Fruit fly (Drosophila melanogaster) whole organism, embryonic: ENCODE measurements around the gene CG1638.

Experiments used
- Aef1 ChIP-seq: fragments of 200-800 bp; sonication (Bioruptor generic); IDR thresholded peaks from 3 replicates; pipeline ENCODE4 v1.3.6; 2022; ENCODE audit warnings: missing biosample characterization, missing genetic modification characterization
- Awh ChIP-seq: fragments of 200-800 bp; sonication (Bioruptor generic); IDR thresholded peaks from 2 replicates; pipeline ENCODE4, ENCODE4 v1.3.6; 2022; ENCODE audit warnings: missing biosample characterization, missing genetic modification characterization
- Bteb2 ChIP-seq: fragments of 200-800 bp; sonication (Bioruptor generic); optimal IDR thresholded peaks from 2 replicates; lab custom pipeline; 2016; ENCODE audit warnings: missing biosample characterization, missing genetic modification characterization
- C15 ChIP-seq: fragments of 200-800 bp; sonication (Bioruptor generic); IDR thresholded peaks from 3 replicates; pipeline ENCODE4 v1.3.6; 2022; ENCODE audit warnings: missing biosample characterization, missing genetic modification characterization
- CG10267 ChIP-seq: fragments of 200-800 bp; sonication (Bioruptor generic); optimal IDR thresholded peaks from 2 replicates; lab custom pipeline; 2018; ENCODE audit warnings: missing biosample characterization, mild to moderate bottlenecking, missing genetic modification characterization, moderate library complexity
- CG11093 ChIP-seq: fragments of 200-800 bp; sonication (Bioruptor generic); IDR thresholded peaks from 3 replicates; pipeline ENCODE4 v1.3.6; 2022; ENCODE audit warnings: missing biosample characterization, missing genetic modification characterization
- CG11695 ChIP-seq: fragments of 200-800 bp; sonication (Bioruptor generic); IDR thresholded peaks from 3 replicates; pipeline ENCODE4 v1.3.6; 2022; ENCODE audit warnings: missing biosample characterization, missing genetic modification characterization
- CG12071 ChIP-seq: fragments of 200-800 bp; sonication (Bioruptor generic); optimal IDR thresholded peaks from 3 replicates; lab custom pipeline; 2018; ENCODE audit warnings: missing biosample characterization, mild to moderate bottlenecking, missing genetic modification characterization
- CG13287 ChIP-seq: fragments of 200-800 bp; sonication (Bioruptor generic); IDR thresholded peaks from 2 replicates; pipeline ENCODE4 v1.3.6; 2022; ENCODE audit warnings: missing biosample characterization, missing genetic modification characterization; ENCODE audit not compliant: partially characterized antibody
- CG13296 ChIP-seq: fragments of 200-800 bp; sonication (Bioruptor generic); optimal IDR thresholded peaks from 3 replicates; lab custom pipeline; 2018; ENCODE audit warnings: missing biosample characterization, mild to moderate bottlenecking, missing genetic modification characterization
- CG14050 ChIP-seq: fragments of 200-800 bp; sonication (Bioruptor generic); IDR thresholded peaks from 3 replicates; pipeline ENCODE4 v1.3.6; 2022; ENCODE audit warnings: missing biosample characterization, missing genetic modification characterization
- CG1792 ChIP-seq: fragments of 200-800 bp; sonication (Bioruptor generic); optimal IDR thresholded peaks from 2 replicates; lab custom pipeline; 2016; ENCODE audit warnings: missing biosample characterization, missing genetic modification characterization
- CG2712 ChIP-seq: fragments of 200-800 bp; optimal IDR thresholded peaks from 3 replicates; lab custom pipeline; 2019; ENCODE audit warnings: missing biosample characterization, mild to moderate bottlenecking, missing genetic modification characterization, moderate library complexity
- CG31441 ChIP-seq: fragments of 200-800 bp; sonication (Bioruptor generic); IDR thresholded peaks from 2 replicates; pipeline ENCODE4 v1.3.6; 2022; ENCODE audit warnings: missing biosample characterization, missing genetic modification characterization
- CG34376 ChIP-seq: fragments of 200-800 bp; sonication (Bioruptor generic); optimal IDR thresholded peaks from 2 replicates; lab custom pipeline; 2018; ENCODE audit warnings: missing biosample characterization, mild to moderate bottlenecking, missing genetic modification characterization
- CG4854 ChIP-seq: fragments of 200-800 bp; sonication (Bioruptor generic); optimal IDR thresholded peaks from 2 replicates; lab custom pipeline; 2016; ENCODE audit warnings: missing biosample characterization, missing genetic modification characterization, inconsistent platforms
- CG5180 ChIP-seq: fragments of 200-800 bp; sonication (Bioruptor generic); optimal IDR thresholded peaks from 3 replicates; lab custom pipeline; 2017; ENCODE audit warnings: missing biosample characterization, missing genetic modification characterization, mild to moderate bottlenecking, moderate library complexity, missing genetic modification reagents
- CG6654 ChIP-seq: fragments of 200-800 bp; sonication (Bioruptor generic); optimal IDR thresholded peaks from 2 replicates; lab custom pipeline; 2017; ENCODE audit warnings: missing biosample characterization, mild to moderate bottlenecking, missing genetic modification characterization
- CG6683 ChIP-seq: fragments of 200-800 bp; sonication (Bioruptor generic); optimal IDR thresholded peaks from 2 replicates; lab custom pipeline; 2017; ENCODE audit warnings: missing biosample characterization, mild to moderate bottlenecking, missing genetic modification characterization, missing genetic modification reagents
- CG6813 ChIP-seq: fragments of 200-800 bp; sonication (Bioruptor generic); optimal IDR thresholded peaks from 2 replicates; lab custom pipeline; 2017; ENCODE audit warnings: missing biosample characterization, missing genetic modification characterization, mild to moderate bottlenecking, moderate library complexity, missing genetic modification reagents
- CG8290 ChIP-seq, 3 experiments: fragments of 200-800 bp; sonication (Bioruptor generic); optimal IDR thresholded peaks; 2 replicates each; lab custom pipeline; 2016 to 2019; ENCODE audit warnings: missing biosample characterization in 3 of 3, missing genetic modification characterization in 3 of 3, mild to moderate bottlenecking in 2 of 3, moderate library complexity in 1 of 3
- CHES-1-like ChIP-seq: fragments of 200-800 bp; sonication (Bioruptor generic); optimal IDR thresholded peaks from 2 replicates; lab custom pipeline; 2016; ENCODE audit warnings: missing biosample characterization, missing genetic modification characterization
- Camta ChIP-seq: fragments of 200-800 bp; sonication (Bioruptor generic); optimal IDR thresholded peaks from 2 replicates; lab custom pipeline; 2016; ENCODE audit warnings: missing biosample characterization, missing genetic modification characterization
- CrebB ChIP-seq: fragments of 200-800 bp; sonication (Bioruptor generic); optimal IDR thresholded peaks from 3 replicates; lab custom pipeline; 2018; ENCODE audit warnings: missing biosample characterization, mild to moderate bottlenecking, missing genetic modification characterization
- Elba2 ChIP-seq: fragments of 200-800 bp; sonication (Bioruptor generic); optimal IDR thresholded peaks from 3 replicates; lab custom pipeline; 2016; ENCODE audit warnings: missing biosample characterization, missing genetic modification characterization
- Fer1 ChIP-seq: fragments of 200-800 bp; sonication (Bioruptor generic); optimal IDR thresholded peaks from 2 replicates; lab custom pipeline; 2017; ENCODE audit warnings: missing biosample characterization, mild to moderate bottlenecking, missing genetic modification characterization
- Fer3 ChIP-seq: fragments of 200-800 bp; sonication (Bioruptor generic); optimal IDR thresholded peaks from 2 replicates; lab custom pipeline; 2018; ENCODE audit warnings: missing biosample characterization, mild to moderate bottlenecking, missing genetic modification characterization, moderate library complexity
- Gsc ChIP-seq: fragments of 200-800 bp; sonication (Bioruptor generic); IDR thresholded peaks from 2 replicates; pipeline ENCODE4 v1.3.6; 2022; ENCODE audit warnings: missing biosample characterization, missing genetic modification characterization
- HLHmδ ChIP-seq: fragments of 200-800 bp; sonication (Bioruptor generic); optimal IDR thresholded peaks from 2 replicates; lab custom pipeline; 2018; ENCODE audit warnings: missing biosample characterization, mild to moderate bottlenecking, missing genetic modification characterization, moderate library complexity
- Meics ChIP-seq: fragments of 200-800 bp; sonication (Bioruptor generic); optimal IDR thresholded peaks from 2 replicates; lab custom pipeline; 2017; ENCODE audit warnings: missing biosample characterization, mild to moderate bottlenecking, missing genetic modification characterization
- Nf-YA ChIP-seq: fragments of 200-800 bp; sonication (Bioruptor generic); IDR thresholded peaks from 2 replicates; pipeline ENCODE4 v1.3.6; 2022; ENCODE audit warnings: missing biosample characterization, missing genetic modification characterization
- Opbp ChIP-seq: fragments of 200-800 bp; sonication (Bioruptor generic); IDR thresholded peaks from 3 replicates; pipeline ENCODE4 v1.3.6; 2022; ENCODE audit warnings: missing biosample characterization, missing genetic modification characterization; ENCODE audit not compliant: partially characterized antibody
- Sry-δ ChIP-seq: fragments of 200-800 bp; sonication (Bioruptor generic); optimal IDR thresholded peaks from 2 replicates; lab custom pipeline; 2016; ENCODE audit warnings: missing biosample characterization, missing genetic modification characterization
- Usf ChIP-seq: fragments of 200-800 bp; sonication (Bioruptor generic); optimal IDR thresholded peaks from 2 replicates; lab custom pipeline; 2017; ENCODE audit warnings: missing genotype, missing biosample characterization, missing genetic modification characterization
- YL-1 ChIP-seq: fragments of 200-800 bp; sonication (Bioruptor generic); optimal IDR thresholded peaks from 3 replicates; lab custom pipeline; 2017; ENCODE audit warnings: missing biosample characterization, mild to moderate bottlenecking, missing genetic modification characterization
- disco-r ChIP-seq: fragments of 200-800 bp; sonication (Bioruptor generic); optimal IDR thresholded peaks from 2 replicates; lab custom pipeline; 2016; ENCODE audit warnings: missing biosample characterization, missing genetic modification characterization
- ind ChIP-seq: fragments of 200-800 bp; sonication (Bioruptor generic); optimal IDR thresholded peaks from 3 replicates; lab custom pipeline; 2016; ENCODE audit warnings: missing biosample characterization, missing genetic modification characterization
- insv ChIP-seq, 2 experiments: fragments of 200-800 bp; sonication (Bioruptor generic); optimal IDR thresholded peaks; 3 replicates each; lab custom pipeline; 2016 to 2018; ENCODE audit warnings: missing biosample characterization in 2 of 2, missing genetic modification characterization in 2 of 2
- klu ChIP-seq: fragments of 200-800 bp; sonication (Bioruptor generic); IDR thresholded peaks from 2 replicates; pipeline ENCODE4 v1.3.6; 2022; ENCODE audit warnings: missing biosample characterization, missing genetic modification characterization
- ro ChIP-seq: fragments of 200-800 bp; sonication (Bioruptor generic); IDR thresholded peaks from 2 replicates; pipeline ENCODE4 v1.3.6; 2022; ENCODE audit warnings: missing biosample characterization, missing genetic modification characterization
- shn ChIP-seq: fragments of 200-800 bp; sonication (Bioruptor generic); optimal IDR thresholded peaks from 3 replicates; lab custom pipeline; 2016; ENCODE audit warnings: missing biosample characterization, missing genetic modification characterization
- sim ChIP-seq: fragments of 200-800 bp; sonication (Bioruptor generic); IDR thresholded peaks from 2 replicates; pipeline ENCODE4 v1.3.6; 2022; ENCODE audit warnings: missing biosample characterization, missing genetic modification characterization
- slp2 ChIP-seq: fragments of 200-800 bp; sonication (Bioruptor generic); optimal IDR thresholded peaks from 2 replicates; lab custom pipeline; 2016; ENCODE audit warnings: missing biosample characterization, missing genetic modification characterization
- sob ChIP-seq: fragments of 200-800 bp; sonication (Bioruptor generic); IDR thresholded peaks from 2 replicates; pipeline ENCODE4 v1.3.6; 2022; ENCODE audit warnings: missing biosample characterization, missing genetic modification characterization
- sqz ChIP-seq: fragments of 200-800 bp; sonication (Bioruptor generic); optimal IDR thresholded peaks from 3 replicates; lab custom pipeline; 2018; ENCODE audit warnings: missing biosample characterization, mild to moderate bottlenecking, missing genetic modification characterization
- sug ChIP-seq: fragments of 200-800 bp; optimal IDR thresholded peaks from 2 replicates; lab custom pipeline; 2019; ENCODE audit warnings: missing biosample characterization, mild to moderate bottlenecking, missing genetic modification characterization, moderate library complexity
- tll ChIP-seq, 2 experiments: fragments of 200-800 bp in 1 of 2; fragments of >200 bp in 1 of 2; sonication (Bioruptor generic) in 1 of 2; optimal IDR thresholded peaks; 2 replicates each; lab custom pipeline; 2017 to 2019; ENCODE audit warnings: missing biosample characterization in 2 of 2, missing genetic modification characterization in 2 of 2, mild to moderate bottlenecking in 1 of 2, moderate library complexity in 1 of 2
- trh ChIP-seq: fragments of 200-800 bp; sonication (Bioruptor generic); optimal IDR thresholded peaks from 2 replicates; lab custom pipeline; 2016; ENCODE audit warnings: missing biosample characterization, missing genetic modification characterization
- zfh1 ChIP-seq: fragments of 200-800 bp; sonication (Bioruptor generic); IDR thresholded peaks from 3 replicates; pipeline ENCODE4 v1.3.6; 2022; ENCODE audit warnings: missing biosample characterization, missing genetic modification characterization

CG1638 gene

DNA sequence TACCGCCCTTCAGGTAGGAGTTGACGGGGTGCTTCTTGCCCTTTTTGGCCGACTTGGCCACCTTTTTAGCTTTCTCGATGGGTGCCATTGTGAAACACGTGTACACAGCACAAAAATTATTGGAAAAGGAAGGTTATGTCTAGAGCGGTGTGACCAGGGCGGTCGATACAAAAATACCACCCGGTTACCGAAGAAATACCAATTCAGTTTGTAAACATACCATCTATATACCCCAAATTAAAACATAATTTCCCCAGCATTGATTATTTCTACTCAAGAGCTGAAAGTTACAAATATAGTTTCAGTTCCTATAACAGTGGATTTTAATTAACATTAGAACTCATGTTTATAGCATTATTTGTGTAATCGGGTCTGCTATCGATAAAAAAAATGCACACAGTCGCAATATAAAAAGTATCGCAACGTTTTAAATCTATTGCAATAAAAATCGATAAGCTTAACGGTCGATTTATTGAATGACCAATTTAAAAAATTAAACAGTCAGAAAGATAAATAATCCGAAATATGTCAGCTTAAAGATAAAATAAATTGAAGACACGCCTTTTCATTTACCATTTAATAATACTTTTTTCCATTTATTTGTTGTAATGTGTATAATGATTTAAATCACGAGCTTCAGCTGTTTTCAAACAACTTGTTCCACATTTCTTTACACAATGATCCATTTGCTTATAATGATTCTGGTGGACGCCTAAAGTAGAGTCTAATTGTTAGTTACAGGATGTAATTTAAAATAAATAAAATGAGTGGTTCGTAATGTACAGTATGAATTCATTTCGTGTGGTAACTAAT is 5.9 kb downstream of the CG1638 start, which contains the start of gene RpL6:
Gene RpL6 (minus strand): TSS at position 134 of the 813 bp plus-strand sequence.
- TF ChIP-seq Camta (GFP tag; lab: Kevin White, UChicago) (peak; percentile 15), CG12071 (GFP tag; lab: Kevin White, UChicago) (no peak), CG6654 (GFP tag; lab: Kevin White, UChicago) (no peak), CG10267 (tag; lab: Kevin White, UChicago) (peak; percentile 77), YL-1 (GFP tag; lab: Kevin White, UChicago) (peak; percentile 98), Fer1 (peak; percentile 40), CG5180 (GFP tag; lab: Kevin White, UChicago) (no peak), CG13296 (GFP tag; lab: Kevin White, UChicago) (peak; percentile 24), zfh1 (GFP tag; lab: Robert Waterston, UW) (no peak), trh (GFP tag; lab: Kevin White, UChicago) (no peak), CG13287 (peak; percentile 88), CG4854 (no peak), sob (GFP tag; lab: Robert Waterston, UW) (0 out of 2 replicates have a peak, but pooled peaks have one; percentile 7), Fer3 (no peak), Aef1 (GFP tag; lab: Robert Waterston, UW) (no peak), klu (GFP tag; lab: Robert Waterston, UW) (no peak), Usf (no peak), CG6683 (GFP tag; lab: Kevin White, UChicago) (no peak), CG6813 (no peak), insv (GFP tag; optimal IDR thresholded peaks at IDR 0.05; lab: Kevin White, UChicago) (peak in 1 of 2 experiments; percentile 25), sqz (GFP tag; lab: Kevin White, UChicago) (no peak), sug (tag; lab: Kevin White, UChicago) (peak; percentile 1), CG31441 (GFP tag; lab: Robert Waterston, UW) (no peak), CG2712 (tag; lab: Kevin White, UChicago) (peak; percentile 53), Meics (no peak), ind (GFP tag; lab: Kevin White, UChicago) (no peak), sim (GFP tag; lab: Robert Waterston, UW) (no peak), Awh (GFP tag; lab: Robert Waterston, UW) (no peak), Nf-YA (GFP tag; lab: Robert Waterston, UW) (no peak), HLHmδ (peak; percentile 55), Bteb2 (no peak), slp2 (GFP tag; lab: Kevin White, UChicago) (no peak), shn (GFP tag; lab: Kevin White, UChicago) (no peak), CG8290 (GFP tag; optimal IDR thresholded peaks at IDR 0.05; lab: Kevin White, UChicago) (peak; percentile 34), CG8290 (tag; optimal IDR thresholded peaks at IDR 0.05; lab: Kevin White, UChicago) (peak in 1 of 2 experiments; percentile 45), CHES-1-like (GFP tag; lab: Kevin White, UChicago) (peak; percentile 14), tll (GFP tag; optimal IDR thresholded peaks at IDR 0.05; lab: Kevin White, UChicago) (no peak), CG34376 (GFP tag; lab: Kevin White, UChicago) (peak; percentile 38), CG1792 (GFP tag; lab: Kevin White, UChicago) (no peak), C15 (no peak), Opbp (GFP tag; lab: Robert Waterston, UW) (peak; percentile 63; the same call in 1 of the 3 replicates), disco-r (GFP tag; lab: Kevin White, UChicago) (no peak), Elba2 (GFP tag; lab: Kevin White, UChicago) (no peak), CG14050 (GFP tag; lab: Robert Waterston, UW) (no peak), ro (GFP tag; lab: Robert Waterston, UW) (no peak), Gsc (GFP tag; lab: Robert Waterston, UW) (no peak), Sry-δ (GFP tag; lab: Kevin White, UChicago) (peak; percentile 85), CG11695 (GFP tag; lab: Robert Waterston, UW) (no peak), CrebB (tag; lab: Kevin White, UChicago) (peak; percentile 36), CG11093 (GFP tag; lab: Robert Waterston, UW) (no peak)
